Fruit fly (Drosophila melanogaster) whole organism, pupa: Measurements from ENCODE around the gene CG7326.

ENCODE experiments used
- CG10348 ChIP-seq: fragments of 200-800 bp; sonication (Bioruptor generic); IDR thresholded peaks from 2 replicates; pipeline ENCODE4 v1.3.6; 2022; ENCODE audit warnings: missing biosample characterization, missing genetic modification characterization
- CG12605 ChIP-seq: fragments of 200-800 bp; sonication (Bioruptor generic); IDR thresholded peaks from 2 replicates; pipeline ENCODE4 v1.3.6; 2022; ENCODE audit warnings: missing biosample characterization, missing genetic modification characterization
- CG13204 ChIP-seq: fragments of 200-800 bp; sonication (Bioruptor generic); optimal IDR thresholded peaks from 2 replicates; lab custom pipeline; 2018; ENCODE audit warnings: missing biosample characterization, mild to moderate bottlenecking, missing genetic modification characterization, moderate library complexity
- CG14655 ChIP-seq: fragments of 200-800 bp; sonication (Bioruptor generic); optimal IDR thresholded peaks from 3 replicates; lab custom pipeline; 2017; ENCODE audit warnings: mild to moderate bottlenecking, missing biosample characterization, missing genetic modification reagents, missing genetic modification characterization
- CG15710 ChIP-seq: fragments of 200-800 bp; sonication (Bioruptor generic); optimal IDR thresholded peaks from 2 replicates; lab custom pipeline; 2018; ENCODE audit warnings: missing biosample characterization, mild to moderate bottlenecking, missing genetic modification characterization, moderate library complexity
- CG17806 ChIP-seq: fragments of 200-800 bp; sonication (Bioruptor generic); optimal IDR thresholded peaks from 2 replicates; lab custom pipeline; 2018; ENCODE audit warnings: missing biosample characterization, mild to moderate bottlenecking, missing genetic modification characterization, moderate library complexity
- CG32121 ChIP-seq: fragments of 200-800 bp; sonication (Bioruptor generic); IDR thresholded peaks from 2 replicates; pipeline ENCODE4 v1.3.6; 2022; ENCODE audit warnings: missing biosample characterization, missing genetic modification characterization
- CG34367 ChIP-seq: fragments of 200-800 bp; sonication (Bioruptor generic); optimal IDR thresholded peaks from 2 replicates; lab custom pipeline; 2018; ENCODE audit warnings: missing biosample characterization, mild to moderate bottlenecking, missing genetic modification characterization
- CG4496 ChIP-seq: fragments of 200-800 bp; sonication (Bioruptor generic); IDR thresholded peaks from 3 replicates; pipeline ENCODE4 v1.3.6; 2022; ENCODE audit warnings: missing biosample characterization, missing genetic modification characterization
- CG8159 ChIP-seq: fragments of 200-800 bp; sonication (Bioruptor generic); optimal IDR thresholded peaks from 3 replicates; lab custom pipeline; 2018; ENCODE audit warnings: missing biosample characterization, mild to moderate bottlenecking, missing genetic modification characterization, moderate library complexity
- CG8301 ChIP-seq: fragments of 200-800 bp; sonication (Bioruptor generic); optimal IDR thresholded peaks from 2 replicates; lab custom pipeline; 2018; ENCODE audit warnings: missing biosample characterization, mild to moderate bottlenecking, missing genetic modification characterization
- CG9948 ChIP-seq: fragments of 200-800 bp; sonication (Bioruptor generic); optimal IDR thresholded peaks from 2 replicates; lab custom pipeline; 2018; ENCODE audit warnings: missing biosample characterization, mild to moderate bottlenecking, missing genetic modification characterization, moderate library complexity
- D1 ChIP-seq: fragments of 200-800 bp; sonication (Bioruptor generic); optimal IDR thresholded peaks from 2 replicates; lab custom pipeline; 2018; ENCODE audit warnings: missing biosample characterization, mild to moderate bottlenecking, missing genetic modification characterization, moderate library complexity
- EcR ChIP-seq: fragments of 200-800 bp; sonication (Bioruptor generic); optimal IDR thresholded peaks from 3 replicates; lab custom pipeline; 2019; ENCODE audit warnings: missing biosample characterization, missing genetic modification characterization, mild to moderate bottlenecking, moderate library complexity, missing genetic modification reagents
- Ets98B ChIP-seq: fragments of 200-800 bp; sonication (Bioruptor generic); IDR thresholded peaks from 2 replicates; pipeline ENCODE4 v1.3.6; 2022; ENCODE audit warnings: missing biosample characterization, missing genetic modification characterization
- Pif1A ChIP-seq: fragments of 200-800 bp; sonication (Bioruptor generic); optimal IDR thresholded peaks from 3 replicates; lab custom pipeline; 2016; ENCODE audit warnings: missing biosample characterization, missing genetic modification characterization
- Pif1B ChIP-seq: fragments of 200-800 bp; sonication (Bioruptor generic); optimal IDR thresholded peaks from 3 replicates; lab custom pipeline; 2016; ENCODE audit warnings: missing biosample characterization, missing genetic modification characterization
- Snoo ChIP-seq: fragments of 200-800 bp; sonication (Bioruptor generic); optimal IDR thresholded peaks from 3 replicates; lab custom pipeline; 2017; ENCODE audit warnings: missing biosample characterization, mild to moderate bottlenecking, missing genetic modification characterization, inconsistent platforms
- fd96Ca ChIP-seq: fragments of 200-800 bp; sonication (Bioruptor generic); IDR thresholded peaks from 3 replicates; pipeline ENCODE4 v1.3.6; 2022; ENCODE audit warnings: missing biosample characterization, missing genetic modification characterization
- gl ChIP-seq: fragments of 200-800 bp; sonication (Bioruptor generic); optimal IDR thresholded peaks from 2 replicates; lab custom pipeline; 2018; ENCODE audit warnings: missing biosample characterization, mild to moderate bottlenecking, missing genetic modification characterization
- rn ChIP-seq: fragments of 200-800 bp; sonication (Bioruptor generic); IDR thresholded peaks from 2 replicates; pipeline ENCODE4 v1.3.6; 2022; ENCODE audit warnings: missing biosample characterization, missing genetic modification characterization

CG7326 gene

DNA sequence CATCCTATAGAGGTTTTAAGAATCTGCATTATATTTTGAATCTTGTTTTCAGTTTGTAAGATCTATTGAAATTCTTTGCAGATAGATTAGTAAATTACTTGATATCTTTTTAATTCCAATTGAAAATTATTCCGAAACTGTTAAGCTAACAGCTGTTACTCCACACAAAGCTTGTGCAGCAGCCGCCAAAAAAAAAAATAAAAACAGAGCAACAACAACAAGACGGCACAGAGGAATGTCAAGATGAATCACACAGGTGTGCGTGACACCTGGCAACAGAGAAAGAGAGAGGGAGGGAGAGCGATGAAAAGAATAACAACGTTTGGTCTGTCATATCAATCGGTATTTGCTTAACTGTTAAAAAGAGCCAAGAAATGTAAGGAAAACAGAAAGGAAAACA is 28.6 kb downstream of the CG7326 start:
- TF ChIP-seq Pif1A (GFP tag; lab: Kevin White, UChicago) (no peak), EcR (GFP tag; lab: Kevin White, UChicago) (no peak), fd96Ca (GFP tag; lab: Robert Waterston, UW) (no peak), CG13204 (GFP tag; lab: Kevin White, UChicago) (no peak), CG32121 (no peak), CG15710 (tag; lab: Kevin White, UChicago) (no peak), Snoo (tag; lab: Kevin White, UChicago) (no peak), CG8159 (tag; lab: Kevin White, UChicago) (no peak), CG9948 (no peak), rn (GFP tag; lab: Robert Waterston, UW) (no peak), CG10348 (GFP tag; lab: Robert Waterston, UW) (no peak), CG8301 (no peak), CG34367 (tag; lab: Kevin White, UChicago) (no peak), gl (tag; lab: Kevin White, UChicago) (no peak), Ets98B (no peak), CG4496 (GFP tag; lab: Robert Waterston, UW) (no peak)

DNA sequence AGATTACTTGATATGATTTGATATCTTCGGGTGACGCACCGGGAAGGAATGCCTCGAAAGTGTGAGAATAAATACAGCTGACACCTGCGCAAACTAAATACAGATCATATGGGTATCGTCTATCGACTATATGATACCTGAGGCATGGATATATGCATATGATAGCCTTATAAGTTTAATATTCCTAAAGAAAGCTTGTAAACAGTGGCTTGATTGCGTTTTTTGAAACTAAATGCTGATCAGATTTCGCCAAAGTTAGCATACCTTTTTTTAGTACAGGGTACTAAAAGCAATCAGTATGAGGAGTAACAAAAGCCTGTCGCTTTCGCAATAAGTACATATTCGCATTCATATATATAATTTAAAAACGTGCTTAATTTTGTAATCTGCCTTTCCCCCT is 29.2 kb downstream of the CG7326 start:
- TF ChIP-seq CG10348 (GFP tag; lab: Robert Waterston, UW) (no peak), D1 (tag; lab: Kevin White, UChicago) (no peak), Snoo (tag; lab: Kevin White, UChicago) (peak; percentile 71), gl (tag; lab: Kevin White, UChicago) (no peak), CG8159 (tag; lab: Kevin White, UChicago) (peak; percentile 70), EcR (GFP tag; lab: Kevin White, UChicago) (no peak), CG8301 (no peak), CG34367 (tag; lab: Kevin White, UChicago) (no peak), CG4496 (GFP tag; lab: Robert Waterston, UW) (peak; percentile 65; the same call in 2 of the 3 replicates), Pif1A (GFP tag; lab: Kevin White, UChicago) (peak; percentile 65), CG14655 (GFP tag; lab: Kevin White, UChicago) (peak; percentile 23), CG17806 (peak; percentile 60), Ets98B (peak; percentile 41; the same call in 1 of the 2 replicates), fd96Ca (GFP tag; lab: Robert Waterston, UW) (0 out of 3 replicates have a peak, but pooled peaks have one; percentile 40), CG15710 (tag; lab: Kevin White, UChicago) (no peak), CG9948 (no peak), rn (GFP tag; lab: Robert Waterston, UW) (0 out of 2 replicates have a peak, but pooled peaks have one; percentile 19), CG13204 (GFP tag; lab: Kevin White, UChicago) (no peak), Pif1B (GFP tag; lab: Kevin White, UChicago) (peak; percentile 47), CG12605 (no peak), CG32121 (0 out of 2 replicates have a peak, but pooled peaks have one; percentile 15)

DNA sequence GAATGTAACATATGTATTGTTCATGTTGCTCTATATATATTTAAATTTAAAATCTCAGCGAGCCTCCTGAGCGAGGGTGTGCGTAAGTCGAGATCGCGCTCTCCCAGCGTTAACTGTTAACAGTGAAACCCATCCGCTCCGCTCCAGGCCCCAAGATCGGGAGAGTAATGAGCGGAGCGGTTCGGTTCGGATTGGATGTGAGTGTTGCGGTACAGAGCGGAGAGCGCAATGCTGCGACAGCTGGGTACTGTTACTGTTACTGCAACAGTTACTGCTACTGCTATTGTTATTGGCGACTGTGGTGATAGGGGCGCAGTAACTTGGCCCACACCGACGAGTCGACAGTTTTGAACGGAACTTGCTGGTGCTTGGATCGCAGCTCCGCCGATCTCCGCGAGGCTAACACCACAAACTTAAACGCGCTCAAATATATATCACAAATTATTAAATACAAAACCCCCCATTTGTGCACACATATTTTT is 31.2 kb downstream of the CG7326 start, which contains the start of gene Pvf1:
Gene Pvf1 (plus strand): TSS at position 312 of the 482 bp plus-strand sequence.
- TF ChIP-seq CG13204 (GFP tag; lab: Kevin White, UChicago) (peak; percentile 57), Pif1A (GFP tag; lab: Kevin White, UChicago) (no peak), Snoo (tag; lab: Kevin White, UChicago) (no peak), EcR (GFP tag; lab: Kevin White, UChicago) (no peak), CG8301 (no peak), D1 (tag; lab: Kevin White, UChicago) (no peak), CG17806 (no peak), CG34367 (tag; lab: Kevin White, UChicago) (no peak), CG14655 (GFP tag; lab: Kevin White, UChicago) (no peak), CG9948 (no peak), CG32121 (no peak), rn (GFP tag; lab: Robert Waterston, UW) (no peak), Ets98B (peak; percentile 51; the same call in 1 of the 2 replicates), CG10348 (GFP tag; lab: Robert Waterston, UW) (no peak), CG12605 (peak; percentile 40; the same call in 1 of the 2 replicates), CG15710 (tag; lab: Kevin White, UChicago) (no peak), gl (tag; lab: Kevin White, UChicago) (no peak), CG8159 (tag; lab: Kevin White, UChicago) (no peak), Pif1B (GFP tag; lab: Kevin White, UChicago) (peak; percentile 42), fd96Ca (GFP tag; lab: Robert Waterston, UW) (0 out of 3 replicates have a peak, but pooled peaks have one; percentile 16), CG4496 (GFP tag; lab: Robert Waterston, UW) (peak; percentile 59; the same call in 1 of the 3 replicates)

DNA sequence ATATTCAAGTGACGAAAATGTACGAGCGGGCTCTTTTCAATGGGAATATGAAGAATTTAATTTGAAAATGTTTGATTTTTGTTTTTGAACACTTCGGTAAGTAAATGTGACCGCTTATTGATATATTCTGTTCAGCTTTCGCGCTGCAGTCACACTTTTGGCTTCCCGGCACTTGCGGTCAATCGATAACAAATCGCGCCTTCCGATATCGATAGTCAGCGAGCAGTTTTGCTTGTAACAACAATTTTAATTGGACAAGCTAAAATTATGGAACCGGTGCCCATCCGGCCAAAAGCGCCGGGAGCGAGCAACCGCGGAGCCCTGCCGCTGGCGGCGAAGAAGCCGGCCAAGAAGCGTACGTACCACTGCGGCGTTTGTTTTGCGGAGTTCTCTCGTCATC is 33.2 kb downstream of the CG7326 start, which contains the start of gene CG7101:
Gene CG7101 (plus strand): TSS at position 196 of the 400 bp plus-strand sequence.
- TF ChIP-seq CG10348 (GFP tag; lab: Robert Waterston, UW) (no peak), CG34367 (tag; lab: Kevin White, UChicago) (no peak), CG14655 (GFP tag; lab: Kevin White, UChicago) (no peak), Pif1B (GFP tag; lab: Kevin White, UChicago) (no peak), EcR (GFP tag; lab: Kevin White, UChicago) (no peak), Snoo (tag; lab: Kevin White, UChicago) (no peak), CG32121 (no peak)

DNA sequence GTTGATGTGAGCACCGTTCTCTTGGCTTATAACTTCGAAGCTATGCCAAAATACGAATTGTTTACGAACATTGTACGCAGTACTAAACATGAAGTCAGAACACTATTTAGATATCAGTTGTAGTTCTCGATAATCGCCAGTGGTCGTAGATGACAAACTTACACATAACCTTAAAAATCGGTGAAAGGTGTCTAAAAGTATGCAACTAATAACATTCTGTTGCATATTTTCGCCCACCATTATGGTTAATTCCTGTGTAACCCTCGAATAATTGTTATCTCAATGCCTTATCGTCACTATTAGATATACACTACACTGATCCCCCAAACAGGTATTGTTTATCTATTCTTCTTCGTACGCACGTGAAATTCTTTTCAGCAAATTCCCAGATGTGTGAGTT is 48.6 kb downstream of the CG7326 start:
- TF ChIP-seq CG8301, result no peak
- no peak for TF ChIP-seq CG9948
- no peak for TF ChIP-seq fd96Ca (GFP tag; lab: Robert Waterston, UW)
- TF ChIP-seq CG32121, result no peak
- TF ChIP-seq CG8159 (tag; lab: Kevin White, UChicago), result no peak
